Fruit fly (Drosophila melanogaster): Measurements from ENCODE around the gene Acp95EF.

Gene Acp95EF

DNA sequence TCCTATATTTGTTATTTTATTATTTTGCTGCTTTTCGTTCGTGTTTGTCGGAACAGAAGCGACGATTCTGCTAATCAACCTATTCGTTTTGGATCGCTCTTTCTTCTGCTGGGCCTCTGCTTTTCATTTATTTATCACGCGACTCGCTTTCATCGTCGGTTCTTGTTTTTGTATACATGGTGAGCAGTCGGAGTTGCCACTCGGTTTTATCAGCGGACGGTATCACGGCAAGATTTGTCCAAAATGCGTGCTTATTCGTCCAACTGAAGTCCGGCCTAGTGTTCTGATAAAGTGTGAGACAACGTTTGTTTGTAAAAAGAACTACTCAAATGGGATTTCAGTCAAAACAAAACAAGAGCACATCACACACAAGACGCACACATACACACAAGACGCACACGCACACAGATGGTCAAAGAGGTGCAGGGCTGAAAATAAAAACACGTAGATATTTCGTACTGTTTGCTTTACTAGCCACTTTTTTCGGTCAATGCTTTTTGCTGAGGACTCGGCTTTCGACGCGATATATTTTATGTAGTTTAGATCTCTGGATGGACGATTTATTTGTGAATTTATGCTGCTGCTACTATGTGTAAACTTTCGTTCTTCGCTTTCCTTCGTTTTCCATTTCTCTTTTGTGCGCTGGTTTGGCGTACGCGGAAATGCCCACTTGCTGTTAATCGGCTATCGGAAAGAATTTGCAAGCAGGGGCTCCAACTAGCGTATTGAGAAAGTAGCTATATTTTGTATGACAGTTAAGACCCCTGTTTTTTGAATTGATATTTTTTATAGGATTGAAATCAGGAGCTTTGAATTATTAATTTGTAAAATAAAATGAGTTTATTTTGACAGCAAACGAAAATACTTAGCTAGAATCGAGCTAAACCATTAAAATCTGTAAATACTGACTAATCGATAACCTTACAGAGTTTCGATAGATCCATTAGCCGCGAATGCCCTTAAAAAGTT lies 7.2 kb upstream of the Acp95EF start, which contains the start of gene twin (continued):
- TF ChIP-seq CG11723 (GFP tag; optimal IDR thresholded peaks at IDR 0.05), result peak; percentile 62
- no peak for TF ChIP-seq Lhr (GFP tag; optimal IDR thresholded peaks at IDR 0.05)
- TF ChIP-seq Hey (tag; optimal IDR thresholded peaks at IDR 0.05), result no peak
- TF ChIP-seq NC2α (GFP tag; optimal IDR thresholded peaks at IDR 0.05), result no peak
- peak; percentile 46 for TF ChIP-seq CG15601 (tag; optimal IDR thresholded peaks at IDR 0.05)
- no peak for TF ChIP-seq scrt (GFP tag; optimal IDR thresholded peaks at IDR 0.05)
- TF ChIP-seq rib (GFP tag; IDR thresholded peaks at IDR 0.05), result peak; percentile 56
- peak; percentile 4 for TF ChIP-seq CG12744 (GFP tag; optimal IDR thresholded peaks at IDR 0.05)
- peak; percentile 67 for TF ChIP-seq CG7786 (GFP tag; optimal IDR thresholded peaks at IDR 0.05)
- TF ChIP-seq chinmo (GFP tag; IDR thresholded peaks at IDR 0.05; ENCODE audit: partially characterized antibody), result peak; percentile 42; the same call in 1 of the 4 replicates
- no peak for TF ChIP-seq CG17612 (GFP tag; IDR thresholded peaks at IDR 0.05)
- TF ChIP-seq CG17385 (GFP tag; optimal IDR thresholded peaks at IDR 0.05), result peak; percentile 18
- peak; percentile 64 for TF ChIP-seq hbn (GFP tag; IDR thresholded peaks at IDR 0.05; ENCODE audit: partially characterized antibody)
- no peak for TF ChIP-seq CG10959 (GFP tag; IDR thresholded peaks at IDR 0.05)
- TF ChIP-seq crol (GFP tag; IDR thresholded peaks at IDR 0.05), result no peak
- TF ChIP-seq crp (GFP tag; optimal IDR thresholded peaks at IDR 0.05), result no peak
- no peak for TF ChIP-seq nau (GFP tag; optimal IDR thresholded peaks at IDR 0.05)
- TF ChIP-seq NK7.1 (GFP tag; optimal IDR thresholded peaks at IDR 0.05), result peak; percentile 25
- TF ChIP-seq CG10431 (GFP tag; optimal IDR thresholded peaks at IDR 0.05), result peak; percentile 100
- peak; percentile 16 for TF ChIP-seq CG12942 (GFP tag; optimal IDR thresholded peaks at IDR 0.05)
- peak; percentile 41 for TF ChIP-seq CG12236 (GFP tag; optimal IDR thresholded peaks at IDR 0.05)
- TF ChIP-seq Camta (GFP tag; optimal IDR thresholded peaks at IDR 0.05), result peak; percentile 58
- TF ChIP-seq ara (GFP tag; IDR thresholded peaks at IDR 0.05), result no peak
- TF ChIP-seq zen (tag; optimal IDR thresholded peaks at IDR 0.05), result peak; percentile 65
- peak; percentile 79 for TF ChIP-seq Ets97D (GFP tag; optimal IDR thresholded peaks at IDR 0.05)
- TF ChIP-seq CG17568 (GFP tag; optimal IDR thresholded peaks at IDR 0.05), result no peak
- TF ChIP-seq CG17361 (GFP tag; IDR thresholded peaks at IDR 0.05), result peak; percentile 70
- no peak for TF ChIP-seq CG4730 (GFP tag; IDR thresholded peaks at IDR 0.05)
- TF ChIP-seq ash1 (GFP tag; optimal IDR thresholded peaks at IDR 0.05), result no peak
- TF ChIP-seq CG5953 (GFP tag; IDR thresholded peaks at IDR 0.05), result no peak
- no peak for TF ChIP-seq eve (GFP tag; optimal IDR thresholded peaks at IDR 0.05)
- peak; percentile 22 for TF ChIP-seq dm (GFP tag; optimal IDR thresholded peaks at IDR 0.05)
- 0 out of 2 replicates have a peak, but pooled peaks have one; percentile 35 for TF ChIP-seq danr (GFP tag; IDR thresholded peaks at IDR 0.05)
- peak; percentile 91 for TF ChIP-seq cg (GFP tag; optimal IDR thresholded peaks at IDR 0.05)
- no peak for TF ChIP-seq jing (GFP tag; optimal IDR thresholded peaks at IDR 0.05)
- TF ChIP-seq Dp (GFP tag; optimal IDR thresholded peaks at IDR 0.05), result peak; percentile 72
- peak; percentile 72 for TF ChIP-seq her (GFP tag; optimal IDR thresholded peaks at IDR 0.05)
- no peak for TF ChIP-seq pan (optimal IDR thresholded peaks at IDR 0.05)
- no peak for TF ChIP-seq pan (GFP tag; optimal IDR thresholded peaks at IDR 0.05 in 1 of 2, IDR thresholded peaks at IDR 0.05 in 1 of 2)
- TF ChIP-seq pros (GFP tag; optimal IDR thresholded peaks at IDR 0.05), result no peak
- no peak for TF ChIP-seq yki (optimal IDR thresholded peaks at IDR 0.05)
- TF ChIP-seq tio (GFP tag; optimal IDR thresholded peaks at IDR 0.05), result no peak
- TF ChIP-seq CG15269 (tag; optimal IDR thresholded peaks at IDR 0.05), result peak; percentile 61
- TF ChIP-seq mld (GFP tag; IDR thresholded peaks at IDR 0.05; ENCODE audit: partially characterized antibody), result no peak
- TF ChIP-seq CG11560 (tag; IDR thresholded peaks at IDR 0.05), result peak; percentile 58; the same call in 2 of the 3 replicates
- TF ChIP-seq cas (GFP tag; IDR thresholded peaks at IDR 0.05), result no peak
- TF ChIP-seq ems (GFP tag; optimal IDR thresholded peaks at IDR 0.05), result peak; percentile 70
- TF ChIP-seq CG16779 (GFP tag; IDR thresholded peaks at IDR 0.05), result no peak
- no peak for TF ChIP-seq CG15011 (GFP tag; optimal IDR thresholded peaks at IDR 0.05)

All from whole organism, embryonic.